Worm (Caenorhabditis elegans): ENCODE results near the gene rom-2.

DNA sequence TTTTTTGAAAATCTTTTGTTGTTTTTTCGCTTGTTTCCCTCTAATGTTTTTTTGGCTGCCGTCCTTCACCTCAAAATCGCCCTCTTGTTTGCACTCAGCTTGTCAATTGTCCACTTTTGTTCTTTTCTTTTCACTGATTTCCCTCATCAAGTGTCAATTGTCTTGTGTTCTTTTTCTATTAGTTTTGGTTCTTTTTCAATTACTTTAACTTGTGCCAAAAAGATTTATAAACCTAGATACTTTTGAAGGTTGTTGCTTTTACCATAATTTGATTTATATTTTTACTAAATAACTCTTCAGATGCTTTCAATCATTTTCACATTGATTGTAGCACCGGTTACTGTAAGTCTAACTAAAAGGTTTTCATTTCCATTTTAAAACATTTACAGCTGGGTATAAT lies 27.0 kb downstream of the rom-2 start, which contains the start of gene C48B4.13:
- TF ChIP-seq akir-1 (GFP tag; optimal IDR thresholded peaks at IDR 0.05) (no peak), unc-130 (GFP tag; optimal IDR thresholded peaks at IDR 0.05) (no peak), F57C9.4 (tag; optimal IDR thresholded peaks at IDR 0.05) (no peak)

All from whole organism, young adult.